Fruit fly (Drosophila melanogaster) whole organism, embryonic: ENCODE data around the gene Bap60.
A peak's percentile ranks its signal among the peaks of the same experiment; 100 is the strongest.

Source experiments
- Abd-B ChIP-seq: fragments of 200-800 bp; sonication (Bioruptor generic); optimal IDR thresholded peaks from 2 replicates; lab custom pipeline; 2018; ENCODE audit warnings: missing biosample characterization, mild to moderate bottlenecking, missing genetic modification characterization, moderate library complexity
- CG10147 ChIP-seq: fragments of 200-800 bp; sonication (Bioruptor generic); optimal IDR thresholded peaks from 2 replicates; lab custom pipeline; 2019; ENCODE audit warnings: missing biosample characterization, mild to moderate bottlenecking, missing genetic modification characterization, moderate library complexity
- CG10274 ChIP-seq: fragments of 200-800 bp; sonication (Bioruptor generic); optimal IDR thresholded peaks from 3 replicates; lab custom pipeline; 2017; ENCODE audit warnings: missing biosample characterization, mild to moderate bottlenecking, missing genetic modification characterization
- CG12391 ChIP-seq: fragments of 200-800 bp; sonication (Bioruptor generic); optimal IDR thresholded peaks from 3 replicates; lab custom pipeline; 2018; ENCODE audit warnings: missing biosample characterization, mild to moderate bottlenecking, missing genetic modification characterization, moderate library complexity
- CG13287 ChIP-seq: fragments of 200-800 bp; sonication (Bioruptor generic); IDR thresholded peaks from 2 replicates; pipeline ENCODE4 v1.3.6; 2022; ENCODE audit warnings: missing biosample characterization, missing genetic modification characterization; ENCODE audit not compliant: partially characterized antibody
- CG13624 ChIP-seq: fragments of 200-800 bp; sonication (Bioruptor generic); optimal IDR thresholded peaks from 2 replicates; lab custom pipeline; 2016; ENCODE audit warnings: missing biosample characterization, missing genetic modification characterization
- CG14441 ChIP-seq: fragments of 200-800 bp; sonication (Bioruptor generic); IDR thresholded peaks from 2 replicates; pipeline ENCODE4 v1.3.6; 2022; ENCODE audit warnings: missing biosample characterization, missing genetic modification characterization
- CG15479 ChIP-seq: fragments of 200-800 bp; sonication (Bioruptor generic); optimal IDR thresholded peaks from 3 replicates; lab custom pipeline; 2019; ENCODE audit warnings: missing biosample characterization, mild to moderate bottlenecking, missing genetic modification characterization, moderate library complexity
- CG32767 ChIP-seq: fragments of 200-800 bp; sonication (Bioruptor generic); IDR thresholded peaks from 2 replicates; pipeline ENCODE4 v1.3.6; 2022; ENCODE audit warnings: missing biosample characterization, missing genetic modification characterization
- CG4730 ChIP-seq: fragments of 200-800 bp; sonication (Bioruptor generic); IDR thresholded peaks from 2 replicates; pipeline ENCODE4 v1.3.6; 2022; ENCODE audit warnings: missing biosample characterization, missing genetic modification characterization
- CG7271 ChIP-seq: fragments of 200-800 bp; sonication (Bioruptor generic); optimal IDR thresholded peaks from 2 replicates; lab custom pipeline; 2018; ENCODE audit warnings: missing biosample characterization, mild to moderate bottlenecking, missing genetic modification characterization, moderate library complexity
- CG7556 ChIP-seq: fragments of 200-800 bp; sonication (Bioruptor generic); optimal IDR thresholded peaks from 2 replicates; lab custom pipeline; 2017; ENCODE audit warnings: missing biosample characterization, mild to moderate bottlenecking, missing genetic modification characterization
- CG7839 ChIP-seq: fragments of 200-800 bp; sonication (Bioruptor generic); optimal IDR thresholded peaks from 3 replicates; lab custom pipeline; 2018; ENCODE audit warnings: missing biosample characterization, mild to moderate bottlenecking, missing genetic modification characterization, moderate library complexity
- CG8290 ChIP-seq, 3 experiments: fragments of 200-800 bp; sonication (Bioruptor generic); optimal IDR thresholded peaks; 2 replicates each; lab custom pipeline; 2016 to 2019; ENCODE audit warnings: missing biosample characterization in 3 of 3, missing genetic modification characterization in 3 of 3, mild to moderate bottlenecking in 2 of 3, moderate library complexity in 1 of 3
- CG8359 ChIP-seq: fragments of 200-800 bp; sonication (Bioruptor generic); optimal IDR thresholded peaks from 2 replicates; lab custom pipeline; 2017; ENCODE audit warnings: missing biosample characterization, mild to moderate bottlenecking, missing genetic modification characterization, borderline replicate concordance
- CG8765 ChIP-seq: fragments of 200-800 bp; sonication (Bioruptor generic); IDR thresholded peaks from 2 replicates; pipeline ENCODE4 v1.3.6; 2022; ENCODE audit warnings: missing biosample characterization, missing genetic modification characterization
- CG8924 ChIP-seq: fragments of 200-800 bp; optimal IDR thresholded peaks from 3 replicates; lab custom pipeline; 2019; ENCODE audit warnings: missing biosample characterization, mild to moderate bottlenecking, missing genetic modification characterization, moderate library complexity
- Dad ChIP-seq: fragments of 200-800 bp; sonication (Bioruptor generic); optimal IDR thresholded peaks from 3 replicates; lab custom pipeline; 2016; ENCODE audit warnings: missing biosample characterization, missing genetic modification characterization
- Drgx ChIP-seq: fragments of 200-800 bp; sonication (Bioruptor generic); IDR thresholded peaks from 2 replicates; pipeline ENCODE4 v1.3.6; 2022; ENCODE audit warnings: missing biosample characterization, missing genetic modification characterization
- Ets97D ChIP-seq: fragments of 200-800 bp; sonication (Bioruptor generic); optimal IDR thresholded peaks from 3 replicates; lab custom pipeline; 2016; ENCODE audit warnings: missing biosample characterization, missing genetic modification characterization
- Fer1 ChIP-seq: fragments of 200-800 bp; sonication (Bioruptor generic); optimal IDR thresholded peaks from 2 replicates; lab custom pipeline; 2017; ENCODE audit warnings: missing biosample characterization, mild to moderate bottlenecking, missing genetic modification characterization
- Hr51 ChIP-seq, 2 experiments: fragments of 200-800 bp; sonication (Bioruptor generic); optimal IDR thresholded peaks; 2 replicates in 1 of 2; 3 replicates in 1 of 2; lab custom pipeline; 2016 to 2018; ENCODE audit warnings: missing biosample characterization in 2 of 2, missing genetic modification characterization in 2 of 2, mild to moderate bottlenecking in 1 of 2, moderate library complexity in 1 of 2
- Mad ChIP-seq: fragments of 200-800 bp; sonication (Bioruptor generic); optimal IDR thresholded peaks from 2 replicates; lab custom pipeline; 2016; ENCODE audit warnings: missing biosample characterization, missing genetic modification characterization
- Med ChIP-seq: fragments of 200-800 bp; sonication (Bioruptor generic); peaks from one replicate; lab custom pipeline; 2016; ENCODE audit warnings: missing biosample characterization, missing genetic modification characterization, mild to moderate bottlenecking, inconsistent platforms, moderate library complexity
- Myb ChIP-seq: fragments of 200-800 bp; sonication (Bioruptor generic); optimal IDR thresholded peaks from 2 replicates; lab custom pipeline; 2016; ENCODE audit warnings: missing biosample characterization, missing genetic modification characterization
- Pdp1 ChIP-seq, 2 experiments: fragments of 200-800 bp; sonication (Bioruptor generic); optimal IDR thresholded peaks; 3 replicates each; lab custom pipeline; 2016; ENCODE audit warnings: missing biosample characterization in 2 of 2, missing genetic modification characterization in 2 of 2, mild to moderate bottlenecking in 1 of 2, moderate library complexity in 1 of 2
- caup ChIP-seq: fragments of 200-800 bp; sonication (Bioruptor generic); optimal IDR thresholded peaks from 3 replicates; lab custom pipeline; 2017; ENCODE audit warnings: missing biosample characterization, mild to moderate bottlenecking, missing genetic modification characterization, moderate library complexity; ENCODE audit not compliant: severe bottlenecking
- cg ChIP-seq: fragments of 200-800 bp; sonication (Bioruptor generic); optimal IDR thresholded peaks from 3 replicates; lab custom pipeline; 2019; ENCODE audit warnings: missing biosample characterization, mild to moderate bottlenecking, missing genetic modification characterization, moderate library complexity
- chif ChIP-seq, 2 experiments: fragments of 200-800 bp; sonication (Bioruptor generic); optimal IDR thresholded peaks; 3 replicates each; lab custom pipeline; 2016; ENCODE audit warnings: missing biosample characterization in 2 of 2, missing genetic modification characterization in 2 of 2
- chinmo ChIP-seq: fragments of 200-800 bp; sonication (Bioruptor generic); IDR thresholded peaks from 4 replicates; pipeline ENCODE4 v1.3.6; 2022; ENCODE audit warnings: missing biosample characterization, missing genetic modification characterization; ENCODE audit not compliant: partially characterized antibody
- dan ChIP-seq: fragments of 200-800 bp; sonication (Bioruptor generic); IDR thresholded peaks from 2 replicates; pipeline ENCODE4 v1.3.6; 2022; ENCODE audit warnings: missing biosample characterization, missing genetic modification characterization
- dati ChIP-seq: fragments of 200-800 bp; sonication (Bioruptor generic); IDR thresholded peaks from 2 replicates; pipeline ENCODE4 v1.3.6; 2022; ENCODE audit warnings: missing biosample characterization, missing genetic modification characterization
- dm ChIP-seq: fragments of 200-800 bp; sonication (Bioruptor generic); optimal IDR thresholded peaks from 3 replicates; lab custom pipeline; 2016; ENCODE audit warnings: missing biosample characterization, missing genetic modification characterization
- ems ChIP-seq: fragments of 200-800 bp; sonication (Bioruptor generic); optimal IDR thresholded peaks from 3 replicates; lab custom pipeline; 2016; ENCODE audit warnings: missing biosample characterization, missing genetic modification characterization
- en ChIP-seq: fragments of 200-800 bp; sonication (Bioruptor generic); optimal IDR thresholded peaks from 2 replicates; lab custom pipeline; 2016; ENCODE audit warnings: missing biosample characterization, missing genetic modification characterization
- esg ChIP-seq: fragments of 200-800 bp; sonication (Bioruptor generic); conservative IDR thresholded peaks from 2 replicates; pipeline ENCODE4 v1.3.6; 2022; ENCODE audit warnings: missing biosample characterization, missing genetic modification characterization
- ewg ChIP-seq: fragments of 200-800 bp; sonication (Bioruptor generic); optimal IDR thresholded peaks from 3 replicates; lab custom pipeline; 2017; ENCODE audit warnings: mild to moderate bottlenecking, missing biosample characterization, missing genetic modification reagents, missing genetic modification characterization
- gsb ChIP-seq: fragments of 200-800 bp; sonication (Bioruptor generic); IDR thresholded peaks from 2 replicates; pipeline ENCODE4 v1.3.6; 2022; ENCODE audit warnings: missing biosample characterization, missing genetic modification characterization
- gt ChIP-seq: fragments of 200-800 bp; sonication (Bioruptor generic); IDR thresholded peaks from 2 replicates; pipeline ENCODE4 v1.3.6; 2022; ENCODE audit warnings: missing biosample characterization, missing genetic modification characterization
- hb ChIP-seq: fragments of 200-800 bp; sonication (Bioruptor generic); IDR thresholded peaks from 3 replicates; pipeline ENCODE4 v1.3.6; 2022; ENCODE audit warnings: missing biosample characterization, missing genetic modification characterization; ENCODE audit not compliant: partially characterized antibody
- jigr1 ChIP-seq: fragments of 200-800 bp; sonication (Bioruptor generic); IDR thresholded peaks from 3 replicates; pipeline ENCODE4 v1.3.6; 2022; ENCODE audit warnings: missing biosample characterization, missing genetic modification characterization
- nom ChIP-seq: fragments of 200-800 bp; sonication (Bioruptor generic); optimal IDR thresholded peaks from 2 replicates; lab custom pipeline; 2017; ENCODE audit warnings: missing biosample characterization, missing genetic modification characterization, mild to moderate bottlenecking, moderate library complexity, missing genetic modification reagents
- ro ChIP-seq: fragments of 200-800 bp; sonication (Bioruptor generic); IDR thresholded peaks from 2 replicates; pipeline ENCODE4 v1.3.6; 2022; ENCODE audit warnings: missing biosample characterization, missing genetic modification characterization
- sim ChIP-seq: fragments of 200-800 bp; sonication (Bioruptor generic); IDR thresholded peaks from 2 replicates; pipeline ENCODE4 v1.3.6; 2022; ENCODE audit warnings: missing biosample characterization, missing genetic modification characterization
- sug ChIP-seq: fragments of 200-800 bp; optimal IDR thresholded peaks from 2 replicates; lab custom pipeline; 2019; ENCODE audit warnings: missing biosample characterization, mild to moderate bottlenecking, missing genetic modification characterization, moderate library complexity
- zen ChIP-seq: fragments of 200-800 bp; sonication (Bioruptor generic); optimal IDR thresholded peaks from 3 replicates; lab custom pipeline; 2018; ENCODE audit warnings: missing biosample characterization, mild to moderate bottlenecking, missing genetic modification characterization, moderate library complexity

Gene Bap60

dm6 chrX:13177720-13178119 is 18.4 kb upstream of the Bap60 start, which contains the start of gene CG32640 (continued):
- TF ChIP-seq esg (GFP tag; lab: Robert Waterston, UW), result 0 out of 2 replicates have a peak, but pooled peaks have one; percentile 32
- 0 out of 2 replicates have a peak, but pooled peaks have one; percentile 25 for TF ChIP-seq CG14441 (GFP tag; lab: Robert Waterston, UW)
- peak; percentile 54 for TF ChIP-seq CG13287 (GFP tag; lab: Robert Waterston, UW)

- TF ChIP-seq CG15479 (GFP tag; lab: Kevin White, UChicago) (peak; percentile 70), Med (peak; percentile 32), Ets97D (peak; percentile 26), ems (GFP tag; lab: Kevin White, UChicago) (no peak), Fer1 (GFP tag; lab: Kevin White, UChicago) (no peak), jigr1 (GFP tag; lab: Robert Waterston, UW) (no peak), gsb (GFP tag; lab: Robert Waterston, UW) (no peak), zen (tag; lab: Kevin White, UChicago) (peak; percentile 15), caup (GFP tag; lab: Kevin White, UChicago) (no peak), CG7556 (GFP tag; lab: Kevin White, UChicago) (no peak), CG8765 (GFP tag; lab: Robert Waterston, UW) (no peak), CG7271 (tag; lab: Kevin White, UChicago) (peak; percentile 68), CG32767 (GFP tag; lab: Robert Waterston, UW) (no peak), dan (no peak)
Measured at dm6 chrX:13172865-13173264, 13.6 kb upstream of the Bap60 start.

- TF ChIP-seq Fer1 (GFP tag; lab: Kevin White, UChicago) (no peak), CG12391 (tag; lab: Kevin White, UChicago) (no peak), nom (GFP tag; lab: Kevin White, UChicago) (no peak), CG8924 (no peak), CG13287 (GFP tag; lab: Robert Waterston, UW) (peak; percentile 92), dati (no peak), dm (GFP tag; lab: Kevin White, UChicago) (peak; percentile 94), cg (GFP tag; lab: Kevin White, UChicago) (peak; percentile 33), sug (tag; lab: Kevin White, UChicago) (no peak), CG8359 (GFP tag; lab: Kevin White, UChicago) (no peak), hb (peak; percentile 74), Drgx (GFP tag; lab: Robert Waterston, UW) (no peak), CG10274 (GFP tag; lab: Kevin White, UChicago) (no peak), chif (GFP tag; optimal IDR thresholded peaks at IDR 0.05; lab: Kevin White, UChicago) (no peak), Mad (GFP tag; lab: Kevin White, UChicago) (no peak), CG4730 (GFP tag; lab: Robert Waterston, UW) (no peak), ro (no peak), CG8290 (GFP tag; optimal IDR thresholded peaks at IDR 0.05; lab: Kevin White, UChicago) (no peak), CG8290 (tag; optimal IDR thresholded peaks at IDR 0.05; lab: Kevin White, UChicago) (no peak), chinmo (GFP tag; lab: Robert Waterston, UW) (peak; percentile 85; the same call in 1 of the 4 replicates), en (GFP tag; lab: Kevin White, UChicago) (no peak), CG13624 (GFP tag; lab: Kevin White, UChicago) (no peak), Hr51 (GFP tag; optimal IDR thresholded peaks at IDR 0.05; lab: Kevin White, UChicago) (no peak), Abd-B (GFP tag; lab: Kevin White, UChicago) (no peak), CG10147 (GFP tag; lab: Kevin White, UChicago) (no peak), CG7839 (tag; lab: Kevin White, UChicago) (no peak), gt (GFP tag; lab: Robert Waterston, UW) (no peak), Myb (GFP tag; lab: Kevin White, UChicago) (peak; percentile 92), Pdp1 (GFP tag; optimal IDR thresholded peaks at IDR 0.05; lab: Kevin White, UChicago) (no peak), ewg (GFP tag; lab: Kevin White, UChicago) (no peak), sim (no peak), Dad (GFP tag; lab: Kevin White, UChicago) (no peak)
Measured at dm6 chrX:13154783-13155182, 4.5 kb downstream of the Bap60 start, which contains the start of the genes CG4318 and CG4332. CG4318 (minus strand) TSS chrX:13154924. CG4332 (plus strand) TSS chrX:13155038.
